Worm (Caenorhabditis elegans): ENCODE results near the gene C28D4.4.

ce11 chrIV:9756647-9757424 lies 12.0 kb upstream of the C28D4.4 start:
- TF ChIP-seq B0310.2 (tag; optimal IDR thresholded peaks at IDR 0.05) (no peak), hnd-1 (tag; optimal IDR thresholded peaks at IDR 0.05) (no peak), ama-1 (optimal IDR thresholded peaks at IDR 0.05) (no peak), ceh-36 (tag; optimal IDR thresholded peaks at IDR 0.05) (no peak), tra-4 (tag; optimal IDR thresholded peaks at IDR 0.05) (no peak), flt-1 (GFP tag; IDR thresholded peaks at IDR 0.05) (no peak), aly-1 (tag; optimal IDR thresholded peaks at IDR 0.05) (no peak), scrt-1 (GFP tag; IDR thresholded peaks at IDR 0.05) (no peak), pes-1 (GFP tag; IDR thresholded peaks at IDR 0.05) (no peak), tbx-11 (GFP tag; IDR thresholded peaks at IDR 0.05) (no peak), ets-7 (tag; optimal IDR thresholded peaks at IDR 0.05) (no peak), hmbx-1 (tag; optimal IDR thresholded peaks at IDR 0.05) (no peak), tbx-37 (GFP tag; conservative IDR thresholded peaks at IDR 0.05) (no peak), F13C5.2 (tag; optimal IDR thresholded peaks at IDR 0.05) (no peak)
